Worm (Caenorhabditis elegans): ENCODE data around the gene F59F5.5.
A peak's percentile ranks its signal among the peaks of the same experiment; 100 is the strongest.

Gene F59F5.5

ce11 chrX:10568385-10569149, 22.8 kb downstream of the F59F5.5 start:
- TF ChIP-seq ceh-40 (GFP tag; IDR thresholded peaks at IDR 0.05) (no peak), dpl-1 (GFP tag; optimal IDR thresholded peaks at IDR 0.05) (no peak), ztf-3 (GFP tag; optimal IDR thresholded peaks at IDR 0.05) (no peak), athp-1 (tag; optimal IDR thresholded peaks at IDR 0.05) (peak; percentile 53), ztf-6 (GFP tag; IDR thresholded peaks at IDR 0.05) (no peak), him-1 (tag; optimal IDR thresholded peaks at IDR 0.05) (no peak), cebp-1 (GFP tag; IDR thresholded peaks at IDR 0.05) (no peak), cebp-1 (tag; optimal IDR thresholded peaks at IDR 0.05) (peak; percentile 89), nfya-2 (GFP tag; IDR thresholded peaks at IDR 0.05) (no peak), dox-1 (GFP tag; IDR thresholded peaks at IDR 0.05) (peak; percentile 91), lin-54 (GFP tag; optimal IDR thresholded peaks at IDR 0.05) (no peak), unc-62 (GFP tag; optimal IDR thresholded peaks at IDR 0.05) (peak; percentile 28), Y67H2A.10 (GFP tag; conservative IDR thresholded peaks at IDR 0.05) (peak; percentile 40; the same call in 1 of the 2 replicates), C17E4.6 (GFP tag; IDR thresholded peaks at IDR 0.05) (no peak), snpc-1.3 (tag; optimal IDR thresholded peaks at IDR 0.05; ENCODE audit: insufficient read depth) (no peak), D2030.7 (GFP tag; IDR thresholded peaks at IDR 0.05) (no peak), K12H6.12 (tag; optimal IDR thresholded peaks at IDR 0.05) (peak; percentile 95), nfyb-1 (GFP tag; IDR thresholded peaks at IDR 0.05) (peak; percentile 88), pha-4 (tag; optimal IDR thresholded peaks at IDR 0.05) (peak; percentile 34), attf-5 (GFP tag; optimal IDR thresholded peaks at IDR 0.05) (peak; percentile 95), ceh-27 (GFP tag; optimal IDR thresholded peaks at IDR 0.05) (peak; percentile 89), F39B2.1 (GFP tag; IDR thresholded peaks at IDR 0.05) (no peak), ccch-3 (GFP tag; optimal IDR thresholded peaks at IDR 0.05) (no peak), hmg-20 (GFP tag; IDR thresholded peaks at IDR 0.05) (peak; percentile 44; the same call in 1 of the 2 replicates), zfh-2 (GFP tag; conservative IDR thresholded peaks at IDR 0.05) (peak; percentile 100), egl-44 (GFP tag; IDR thresholded peaks at IDR 0.05) (peak; percentile 63; the same call in 1 of the 2 replicates), tlf-1 (GFP tag; optimal IDR thresholded peaks at IDR 0.05) (peak; percentile 62), aptf-2 (GFP tag; conservative IDR thresholded peaks at IDR 0.05) (no peak), unc-130 (GFP tag; optimal IDR thresholded peaks at IDR 0.05) (no peak), tbp1 (GFP tag; optimal IDR thresholded peaks at IDR 0.05) (peak; percentile 49), akir-1 (GFP tag; optimal IDR thresholded peaks at IDR 0.05) (no peak), ceh-58 (GFP tag; IDR thresholded peaks at IDR 0.05) (no peak), ztf-22 (GFP tag; optimal IDR thresholded peaks at IDR 0.05) (peak; percentile 55), rpc-1 (optimal IDR thresholded peaks at IDR 0.05) (no peak), rpc-1 (tag; optimal IDR thresholded peaks at IDR 0.05) (no peak), bed-2 (GFP tag; IDR thresholded peaks at IDR 0.05) (peak; percentile 39; the same call in 1 of the 2 replicates), attf-3 (GFP tag; conservative IDR thresholded peaks at IDR 0.05) (no peak), hlh-26 (GFP tag; conservative IDR thresholded peaks at IDR 0.05) (no peak), bed-1 (GFP tag; IDR thresholded peaks at IDR 0.05) (no peak), attf-6 (GFP tag; IDR thresholded peaks at IDR 0.05) (no peak), lin-26 (GFP tag; IDR thresholded peaks at IDR 0.05) (peak; percentile 78), ztf-26 (tag; optimal IDR thresholded peaks at IDR 0.05) (peak; percentile 88), dpff-1 (tag; optimal IDR thresholded peaks at IDR 0.05) (peak; percentile 22), ztf-25 (GFP tag; IDR thresholded peaks at IDR 0.05) (no peak), egrh-3 (GFP tag; IDR thresholded peaks at IDR 0.05) (peak; percentile 86), hsf-1 (GFP tag; IDR thresholded peaks at IDR 0.05) (no peak), madf-8 (GFP tag; conservative IDR thresholded peaks at IDR 0.05) (no peak), nhr-179 (tag; optimal IDR thresholded peaks at IDR 0.05) (no peak), efl-1 (GFP tag; optimal IDR thresholded peaks at IDR 0.05) (no peak)

All from whole organism, young adult.